Worm (Caenorhabditis elegans) whole organism, mixed stage, embryonic: Measurements from ENCODE around the gene C32D5.10.

Source experiments
- blmp-1 ChIP-seq: fragments of 150-350 bp; optimal IDR thresholded peaks from 2 replicates; lab custom pipeline; 2014; ENCODE audit warnings: missing biosample characterization, missing genetic modification characterization
- ces-1 ChIP-seq: fragments of 150-350 bp; optimal IDR thresholded peaks from 2 replicates; lab custom pipeline; 2014; ENCODE audit warnings: missing biosample characterization, missing genetic modification reagents, missing genetic modification characterization
- elt-3 ChIP-seq: fragments of 150-350 bp; optimal IDR thresholded peaks from 2 replicates; lab custom pipeline; 2014; ENCODE audit warnings: missing biosample characterization, missing genetic modification characterization
- flh-1 ChIP-seq: fragments of 200-800 bp; sonication (Bioruptor generic); optimal IDR thresholded peaks from 2 replicates; lab custom pipeline; 2018; ENCODE audit warnings: mild to moderate bottlenecking, missing genetic modification characterization, moderate library complexity, missing compliant biosample characterization
- lin-13 ChIP-seq: fragments of 150-350 bp; optimal IDR thresholded peaks from 2 replicates; lab custom pipeline; 2014; ENCODE audit warnings: missing biosample characterization, missing genetic modification characterization
- mab-5 ChIP-seq: fragments of 150-350 bp; optimal IDR thresholded peaks from 2 replicates; lab custom pipeline; 2014; ENCODE audit warnings: missing biosample characterization, missing genetic modification characterization
- nhr-237 ChIP-seq: fragments of 150-350 bp; optimal IDR thresholded peaks from 2 replicates; lab custom pipeline; 2014; ENCODE audit warnings: missing biosample characterization, missing genetic modification characterization
- nhr-76 ChIP-seq: sonication (generic microtip); optimal IDR thresholded peaks from 2 replicates; lab custom pipeline; 2017; ENCODE audit warnings: missing biosample characterization, missing genetic modification characterization
- pha-4 ChIP-seq: fragments of 150-350 bp; optimal IDR thresholded peaks from 2 replicates; lab custom pipeline; 2018; ENCODE audit warnings: missing biosample characterization, missing genetic modification reagents, missing genetic modification characterization
- unc-120 ChIP-seq: sonication (generic microtip); optimal IDR thresholded peaks from 2 replicates; lab custom pipeline; 2017; ENCODE audit warnings: missing genetic modification characterization, missing compliant biosample characterization; ENCODE audit not compliant: poor library complexity, severe bottlenecking
- unc-39 ChIP-seq: fragments of 150-350 bp; optimal IDR thresholded peaks from 2 replicates; lab custom pipeline; 2014; ENCODE audit warnings: missing biosample characterization, missing genetic modification characterization
- unc-62 ChIP-seq: fragments of 150-350 bp; optimal IDR thresholded peaks from 2 replicates; lab custom pipeline; 2014; ENCODE audit warnings: missing biosample characterization, missing genetic modification reagents, missing genetic modification characterization

- TF ChIP-seq pha-4 (tag; lab: Kevin White, UChicago) (no peak), mab-5 (tag; lab: Kevin White, UChicago) (no peak), nhr-76 (tag; lab: Kevin White, UChicago) (no peak), ces-1 (GFP tag; lab: Kevin White, UChicago) (no peak), elt-3 (tag; lab: Kevin White, UChicago) (no peak), blmp-1 (no peak), unc-62 (GFP tag; lab: Kevin White, UChicago) (no peak), flh-1 (no peak), lin-13 (tag; lab: Kevin White, UChicago) (no peak), unc-39 (tag; lab: Kevin White, UChicago) (no peak), nhr-237 (no peak), unc-120 (tag; lab: Kevin White, UChicago) (no peak)
These were observed 10.7 kb downstream of the C32D5.10 start for ce11 chrII:6341076-6341475.
